Fruit fly (Drosophila melanogaster) whole organism, wandering third instar larva: ENCODE data around the gene CG12998.

ENCODE experiments used
- Abd-B ChIP-seq: fragments of >200 bp; optimal IDR thresholded peaks from 2 replicates; lab custom pipeline; 2017; ENCODE audit warnings: missing biosample characterization, missing genetic modification characterization
- CG32264 ChIP-seq: fragments of 200-800 bp; sonication (Bioruptor generic); optimal IDR thresholded peaks from 2 replicates; lab custom pipeline; 2016; ENCODE audit warnings: missing biosample characterization, missing genetic modification characterization
- CG9705 ChIP-seq: fragments of 200-800 bp; sonication (Bioruptor generic); optimal IDR thresholded peaks from 2 replicates; lab custom pipeline; 2018; ENCODE audit warnings: missing biosample characterization, mild to moderate bottlenecking, missing genetic modification characterization
- CrebA ChIP-seq: fragments of 200-800 bp; sonication (Bioruptor generic); optimal IDR thresholded peaks from 2 replicates; lab custom pipeline; 2016; ENCODE audit warnings: missing biosample characterization, mild to moderate bottlenecking, missing genetic modification characterization, borderline replicate concordance
- Dfd ChIP-seq: fragments of >200 bp; optimal IDR thresholded peaks from 2 replicates; lab custom pipeline; 2017; ENCODE audit warnings: missing biosample characterization, missing genetic modification characterization
- Dif ChIP-seq: fragments of 200-275, 200-300 bp; sonication (Bioruptor generic); optimal IDR thresholded peaks from 2 replicates; lab custom pipeline; 2018; ENCODE audit warnings: missing biosample characterization, missing genetic modification characterization; ENCODE audit not compliant: partially characterized antibody
- GATAd ChIP-seq: sonication (Bioruptor generic); optimal IDR thresholded peaks from 2 replicates; lab custom pipeline; 2016; ENCODE audit warnings: missing biosample characterization, missing genetic modification characterization
- HLH106 ChIP-seq: fragments of 200-800 bp; optimal IDR thresholded peaks from 3 replicates; lab custom pipeline; 2019; ENCODE audit warnings: missing biosample characterization, mild to moderate bottlenecking, missing genetic modification characterization, moderate library complexity
- Hnf4 ChIP-seq: fragments of 200-800 bp; sonication (Bioruptor generic); optimal IDR thresholded peaks from 2 replicates; lab custom pipeline; 2016; ENCODE audit warnings: missing biosample characterization, mild to moderate bottlenecking, missing genetic modification characterization
- Hr78 ChIP-seq: fragments of >200 bp; optimal IDR thresholded peaks from 2 replicates; lab custom pipeline; 2017; ENCODE audit warnings: missing biosample characterization, missing genetic modification characterization
- Hr83 ChIP-seq: fragments of 200-300 bp; sonication (Bioruptor generic); optimal IDR thresholded peaks from 2 replicates; lab custom pipeline; 2016; ENCODE audit warnings: missing biosample characterization, mild to moderate bottlenecking, missing genetic modification characterization, moderate library complexity; ENCODE audit not compliant: poor library complexity, severe bottlenecking
- Jra ChIP-seq: sonication (Bioruptor generic); optimal IDR thresholded peaks from 2 replicates; lab custom pipeline; 2016; ENCODE audit warnings: missing biosample characterization, missing genetic modification characterization
- Mio ChIP-seq: sonication (Bioruptor generic); optimal IDR thresholded peaks from 2 replicates; lab custom pipeline; 2016; ENCODE audit warnings: missing biosample characterization, missing genetic modification characterization
- Myc ChIP-seq: fragments of >200 bp; optimal IDR thresholded peaks from 2 replicates; lab custom pipeline; 2017
- N ChIP-seq: fragments of >200 bp; optimal IDR thresholded peaks from 2 replicates; lab custom pipeline; 2018; ENCODE audit warnings: missing biosample characterization, missing external identifiers, missing genetic modification characterization
- OdsH ChIP-seq: fragments of 200-800 bp; sonication (Bioruptor generic); optimal IDR thresholded peaks from 2 replicates; lab custom pipeline; 2016; ENCODE audit warnings: missing biosample characterization, mild to moderate bottlenecking, missing genetic modification characterization
- Rel ChIP-seq, 2 experiments: fragments of 200-800 bp; sonication (Bioruptor generic) in 1 of 2; optimal IDR thresholded peaks; 2 replicates in 1 of 2; 3 replicates in 1 of 2; lab custom pipeline; 2016 to 2019; ENCODE audit warnings: mild to moderate bottlenecking in 2 of 2, missing biosample characterization in 2 of 2, missing genetic modification characterization in 2 of 2, moderate library complexity in 1 of 2
- Sp1 ChIP-seq: fragments of 200-800 bp; sonication (Bioruptor generic); optimal IDR thresholded peaks from 3 replicates; lab custom pipeline; 2019; ENCODE audit warnings: missing biosample characterization, mild to moderate bottlenecking, missing genetic modification characterization, moderate library complexity
- Vsx2 ChIP-seq: fragments of 200-300, 225-300 bp; sonication (Bioruptor generic); optimal IDR thresholded peaks from 2 replicates; lab custom pipeline; 2018; ENCODE audit warnings: missing biosample characterization, missing genetic modification characterization; ENCODE audit not compliant: partially characterized antibody
- br ChIP-seq: fragments of 200-800 bp; sonication (Bioruptor generic); optimal IDR thresholded peaks from 2 replicates; lab custom pipeline; 2016; ENCODE audit warnings: missing biosample characterization, missing genetic modification characterization
- brk ChIP-seq: fragments of 200-800 bp; sonication (Bioruptor generic); optimal IDR thresholded peaks from 2 replicates; lab custom pipeline; 2016; ENCODE audit warnings: missing biosample characterization, mild to moderate bottlenecking, missing genetic modification characterization
- dl ChIP-seq, 2 experiments: fragments of 175-275, 200-275 bp in 1 of 2; fragments of 200-275 bp in 1 of 2; sonication (Bioruptor generic); optimal IDR thresholded peaks; lab custom pipeline; 2018; ENCODE audit warnings: mild to moderate bottlenecking in 2 of 2, missing biosample characterization in 2 of 2, missing genetic modification characterization in 2 of 2, moderate library complexity in 2 of 2; ENCODE audit not compliant: partially characterized antibody in 2 of 2, insufficient read depth in 1 of 2
- dmrt93B ChIP-seq: fragments of 200-800 bp; sonication (Bioruptor generic); optimal IDR thresholded peaks from 2 replicates; lab custom pipeline; 2018; ENCODE audit warnings: missing biosample characterization, mild to moderate bottlenecking, missing genetic modification characterization
- dsf ChIP-seq: sonication (Bioruptor generic); optimal IDR thresholded peaks from 2 replicates; lab custom pipeline; 2016; ENCODE audit warnings: missing biosample characterization, missing genetic modification characterization, borderline replicate concordance
- ey ChIP-seq: fragments of 200-800 bp; sonication (Bioruptor generic); optimal IDR thresholded peaks from 2 replicates; lab custom pipeline; 2016; ENCODE audit warnings: missing biosample characterization, missing genetic modification characterization
- foxo ChIP-seq, 2 experiments: fragments of 200-800 bp; sonication (Bioruptor generic); optimal IDR thresholded peaks; 2 replicates in 1 of 2; 3 replicates in 1 of 2; lab custom pipeline; 2016 to 2017; ENCODE audit warnings: missing biosample characterization in 2 of 2, missing genetic modification characterization in 2 of 2
- fru ChIP-seq: fragments of 200-800 bp; sonication (Bioruptor generic); optimal IDR thresholded peaks from 3 replicates; lab custom pipeline; 2016; ENCODE audit warnings: missing biosample characterization, mild to moderate bottlenecking, missing genetic modification characterization
- h ChIP-seq: fragments of 200-800 bp; sonication (Bioruptor generic); optimal IDR thresholded peaks from 3 replicates; lab custom pipeline; 2016; ENCODE audit warnings: missing biosample characterization, mild to moderate bottlenecking, missing genetic modification characterization
- jim ChIP-seq: fragments of 175-275, 200-325 bp; sonication (Bioruptor generic); optimal IDR thresholded peaks from 2 replicates; lab custom pipeline; 2016; ENCODE audit warnings: missing biosample characterization, mild to moderate bottlenecking, missing genetic modification characterization
- lola ChIP-seq: fragments of >200 bp; optimal IDR thresholded peaks from 2 replicates; lab custom pipeline; 2017; ENCODE audit warnings: missing biosample characterization, missing genetic modification characterization
- pan ChIP-seq: fragments of >200 bp; optimal IDR thresholded peaks from 2 replicates; lab custom pipeline; 2017
- psq ChIP-seq: fragments of 200-800 bp; sonication (Bioruptor generic); optimal IDR thresholded peaks from 3 replicates; lab custom pipeline; 2017; ENCODE audit warnings: missing biosample characterization, mild to moderate bottlenecking, missing genetic modification characterization, moderate library complexity
- rgr ChIP-seq: fragments of 200-800 bp; sonication (Bioruptor generic); optimal IDR thresholded peaks from 3 replicates; lab custom pipeline; 2016; ENCODE audit warnings: missing biosample characterization, mild to moderate bottlenecking, missing genetic modification characterization
- sv ChIP-seq: fragments of 200-800 bp; sonication (Bioruptor generic); optimal IDR thresholded peaks from 3 replicates; lab custom pipeline; 2016; ENCODE audit warnings: missing biosample characterization, missing genetic modification characterization
- tai ChIP-seq: sonication (Bioruptor generic); optimal IDR thresholded peaks from 2 replicates; lab custom pipeline; 2016; ENCODE audit warnings: missing biosample characterization, missing genetic modification characterization
- usp ChIP-seq: fragments of >200 bp; optimal IDR thresholded peaks from 2 replicates; lab custom pipeline; 2017; ENCODE audit warnings: missing biosample characterization, missing genetic modification characterization
- woc ChIP-seq: sonication (Bioruptor generic); optimal IDR thresholded peaks from 2 replicates; lab custom pipeline; 2016; ENCODE audit warnings: missing biosample characterization, mild to moderate bottlenecking, missing genetic modification characterization

CG12998 gene

dm6 chrX:17218232-17218951, at the start of gene CG12998:
CG12998 (plus strand) TSS chrX:17218667.
- TF ChIP-seq Dfd (GFP tag; lab: Kevin White, UChicago) (peak; percentile 97), tai (GFP tag; lab: Kevin White, UChicago) (no peak), HLH106 (no peak), lola (GFP tag; lab: Kevin White, UChicago) (no peak), N (GFP tag; lab: Kevin White, UChicago) (no peak), Hr78 (GFP tag; lab: Kevin White, UChicago) (no peak), h (GFP tag; lab: Kevin White, UChicago) (no peak)

dm6 chrX:17170484-17170944, 48.0 kb upstream of the CG12998 start:
- TF ChIP-seq Hr83 (GFP tag; lab: Kevin White, UChicago) (no peak), jim (GFP tag; lab: Kevin White, UChicago) (no peak), Mio (no peak), N (GFP tag; lab: Kevin White, UChicago) (no peak), lola (GFP tag; lab: Kevin White, UChicago) (no peak), foxo (GFP tag; optimal IDR thresholded peaks at IDR 0.05; lab: Kevin White, UChicago) (peak in 1 of 2 experiments; percentile 57), Dif (peak; percentile 88), Rel (GFP tag; optimal IDR thresholded peaks at IDR 0.05; lab: Kevin White, UChicago) (no peak), Rel (tag; optimal IDR thresholded peaks at IDR 0.05; lab: Kevin White, UChicago) (peak; percentile 37), GATAd (GFP tag; lab: Kevin White, UChicago) (no peak), Vsx2 (GFP tag; lab: Kevin White, UChicago) (peak; percentile 69), br (GFP tag; lab: Kevin White, UChicago) (no peak), rgr (GFP tag; lab: Kevin White, UChicago) (peak; percentile 33), Sp1 (GFP tag; lab: Kevin White, UChicago) (peak; percentile 72), Hnf4 (GFP tag; lab: Kevin White, UChicago) (no peak), fru (GFP tag; lab: Kevin White, UChicago) (peak; percentile 31), dl (GFP tag; optimal IDR thresholded peaks at IDR 0.05; lab: Kevin White, UChicago; ENCODE audit: insufficient read depth in 1 of 2, partially characterized antibody in 2 of 2) (peak; percentile 75 to 87), HLH106 (peak; percentile 76), ey (no peak), h (GFP tag; lab: Kevin White, UChicago) (peak; percentile 32), Abd-B (GFP tag; lab: Kevin White, UChicago) (no peak), brk (GFP tag; lab: Kevin White, UChicago) (no peak), CrebA (GFP tag; lab: Kevin White, UChicago) (peak; percentile 13), dmrt93B (peak; percentile 21), Myc (no peak), dsf (GFP tag; lab: Kevin White, UChicago) (no peak), tai (GFP tag; lab: Kevin White, UChicago) (no peak), Hr78 (GFP tag; lab: Kevin White, UChicago) (no peak), CG9705 (GFP tag; lab: Kevin White, UChicago) (peak; percentile 31), psq (peak; percentile 62), Jra (GFP tag; lab: Kevin White, UChicago) (no peak), pan (no peak), woc (GFP tag; lab: Kevin White, UChicago) (no peak), CG32264 (GFP tag; lab: Kevin White, UChicago) (no peak), sv (GFP tag; lab: Kevin White, UChicago) (no peak), OdsH (GFP tag; lab: Kevin White, UChicago) (peak; percentile 3)

dm6 chrX:17172123-17172522, 46.3 kb upstream of the CG12998 start:
- TF ChIP-seq pan, result no peak
- peak; percentile 47 for TF ChIP-seq h (GFP tag; lab: Kevin White, UChicago)
- TF ChIP-seq foxo (GFP tag; optimal IDR thresholded peaks at IDR 0.05; lab: Kevin White, UChicago), result peak in 1 of 2 experiments; percentile 62
- TF ChIP-seq Hr83 (GFP tag; lab: Kevin White, UChicago), result no peak
- no peak for TF ChIP-seq psq
- TF ChIP-seq Abd-B (GFP tag; lab: Kevin White, UChicago), result no peak
- peak; percentile 18 for TF ChIP-seq dmrt93B
- no peak for TF ChIP-seq sv (GFP tag; lab: Kevin White, UChicago)
- no peak for TF ChIP-seq usp (GFP tag; lab: Kevin White, UChicago)
- no peak for TF ChIP-seq CG32264 (GFP tag; lab: Kevin White, UChicago)
- TF ChIP-seq HLH106, result peak; percentile 54
- no peak for TF ChIP-seq Sp1 (GFP tag; lab: Kevin White, UChicago)
- peak; percentile 36 for TF ChIP-seq rgr (GFP tag; lab: Kevin White, UChicago)
- peak; percentile 55 for TF ChIP-seq ey
- TF ChIP-seq Vsx2 (GFP tag; lab: Kevin White, UChicago), result no peak
- peak; percentile 52 for TF ChIP-seq woc (GFP tag; lab: Kevin White, UChicago)
- no peak for TF ChIP-seq brk (GFP tag; lab: Kevin White, UChicago)
- TF ChIP-seq Dif, result no peak
- no peak for TF ChIP-seq Jra (GFP tag; lab: Kevin White, UChicago)
- no peak for TF ChIP-seq N (GFP tag; lab: Kevin White, UChicago)
- no peak for TF ChIP-seq CG9705 (GFP tag; lab: Kevin White, UChicago)
- TF ChIP-seq jim (GFP tag; lab: Kevin White, UChicago), result no peak
- TF ChIP-seq Myc, result no peak
- TF ChIP-seq tai (GFP tag; lab: Kevin White, UChicago), result no peak
- no peak for TF ChIP-seq Hr78 (GFP tag; lab: Kevin White, UChicago)
- no peak for TF ChIP-seq GATAd (GFP tag; lab: Kevin White, UChicago)
- TF ChIP-seq dl (GFP tag; optimal IDR thresholded peaks at IDR 0.05; lab: Kevin White, UChicago; ENCODE audit: insufficient read depth in 1 of 2, partially characterized antibody in 2 of 2), result no peak
- peak; percentile 40 for TF ChIP-seq fru (GFP tag; lab: Kevin White, UChicago)
- peak; percentile 46 for TF ChIP-seq br (GFP tag; lab: Kevin White, UChicago)
- no peak for TF ChIP-seq Rel (GFP tag; optimal IDR thresholded peaks at IDR 0.05; lab: Kevin White, UChicago)
- TF ChIP-seq Rel (tag; optimal IDR thresholded peaks at IDR 0.05; lab: Kevin White, UChicago), result no peak
- peak; percentile 6 for TF ChIP-seq OdsH (GFP tag; lab: Kevin White, UChicago)
- TF ChIP-seq Hnf4 (GFP tag; lab: Kevin White, UChicago), result peak; percentile 50
